In the genomic region with DNA sequence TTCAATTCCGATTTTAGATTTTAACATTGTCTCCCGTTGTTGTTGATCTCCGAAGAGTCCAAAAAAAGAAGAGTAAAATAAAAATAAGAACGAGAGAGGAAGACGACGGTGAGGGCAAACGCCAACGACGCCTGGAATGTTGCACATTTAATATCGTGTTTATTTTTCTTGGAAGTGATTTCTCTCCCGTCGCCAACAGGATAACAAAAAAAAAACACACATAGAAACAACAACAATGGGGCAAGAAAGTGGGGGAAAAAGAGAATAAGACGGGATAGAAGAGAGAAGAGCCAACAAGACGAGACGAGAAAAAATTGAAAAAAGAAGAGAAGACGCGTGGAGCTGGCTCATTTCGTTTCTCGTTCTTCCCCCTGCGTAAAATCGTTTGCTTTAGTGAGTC, we compare ENCODE assay signal across 1 fruit fly cellular context.
TF ChIP-seq lines count a peak whose summit lies in the region.

No protein-coding gene starts in this region.

TF ChIP-seq in whole organism, embryonic, 481 proteins besides CTCF, POLR2A, EP300 and RAD21 (continued from another document):
- TF ChIP-seq CG33557 (GFP tag; optimal IDR thresholded peaks at IDR 0.05; lab: Kevin White, UChicago) (no peak), tin (GFP tag; optimal IDR thresholded peaks at IDR 0.05; lab: Kevin White, UChicago) (no peak), sens (GFP tag; lab: Kevin White, UChicago) (no peak), CG1832 (GFP tag; optimal IDR thresholded peaks at IDR 0.05; lab: Kevin White, UChicago) (no peak), chinmo (GFP tag; IDR thresholded peaks at IDR 0.05; lab: Robert Waterston, UW; ENCODE audit: partially characterized antibody) (0 out of 4 replicates have a peak, but pooled peaks have one; percentile 20), Ada2b (GFP tag; IDR thresholded peaks at IDR 0.05; lab: Robert Waterston, UW) (no peak)
TF ChIP-seq in whole organism, embryonic: peak in this region for 12.
